Worm (Caenorhabditis elegans) whole organism, L1 larva: ENCODE data around the gene W05H9.4.
A peak's percentile ranks its signal among the peaks of the same experiment; 100 is the strongest.

Source experiments
- C16A3.4 ChIP-seq: fragments of 150-350 bp; optimal IDR thresholded peaks from 2 replicates; lab custom pipeline; 2014; ENCODE audit warnings: missing biosample characterization, missing genetic modification characterization
- ama-1 ChIP-seq: fragments of 150-350 bp; optimal IDR thresholded peaks from 2 replicates; lab custom pipeline; 2014
- ces-1 ChIP-seq: fragments of 150-350 bp; optimal IDR thresholded peaks from 2 replicates; lab custom pipeline; 2014; ENCODE audit warnings: missing biosample characterization, missing genetic modification reagents, missing genetic modification characterization
- elt-2 ChIP-seq: sonication (generic microtip); optimal IDR thresholded peaks from 2 replicates; lab custom pipeline; 2016; ENCODE audit warnings: missing genetic modification characterization, mild to moderate bottlenecking, inconsistent platforms, missing compliant biosample characterization, missing genetic modification reagents
- hlh-17 ChIP-seq: fragments of 200-800 bp; sonication (Bioruptor generic); optimal IDR thresholded peaks from 2 replicates; lab custom pipeline; 2018; ENCODE audit warnings: missing genetic modification characterization, mild to moderate bottlenecking, missing compliant biosample characterization, moderate library complexity, borderline replicate concordance
- jun-1 ChIP-seq: fragments of 150-350 bp; optimal IDR thresholded peaks from 2 replicates; lab custom pipeline; 2014; ENCODE audit warnings: missing biosample characterization, missing genetic modification reagents, missing genetic modification characterization
- lin-15B ChIP-seq: fragments of 150-350 bp; sonication (generic microtip); optimal IDR thresholded peaks from 3 replicates; lab custom pipeline; 2014; ENCODE audit warnings: missing biosample characterization, missing genetic modification characterization
- lin-35 ChIP-seq, 2 experiments: fragments of 150-350 bp; optimal IDR thresholded peaks; 2 replicates each; lab custom pipeline; 2014; ENCODE audit warnings: missing biosample characterization in 2 of 2, missing genetic modification characterization in 2 of 2, missing genetic modification reagents in 2 of 2
- nhr-77 ChIP-seq: fragments of 150-350 bp; optimal IDR thresholded peaks from 2 replicates; lab custom pipeline; 2014; ENCODE audit warnings: missing biosample characterization, missing genetic modification characterization
- nhr-90 ChIP-seq: sonication (generic microtip); optimal IDR thresholded peaks from 2 replicates; lab custom pipeline; 2016; ENCODE audit warnings: mild to moderate bottlenecking, missing genetic modification characterization, missing compliant biosample characterization; ENCODE audit not compliant: poor library complexity
- skn-1 ChIP-seq: fragments of 150-350 bp; optimal IDR thresholded peaks from 2 replicates; lab custom pipeline; 2014; ENCODE audit warnings: missing biosample characterization, missing genetic modification characterization
- ztf-11 ChIP-seq, 2 experiments: sonication (generic microtip); optimal IDR thresholded peaks; 2 replicates each; lab custom pipeline; 2016 to 2017; ENCODE audit warnings: missing genetic modification characterization in 2 of 2, missing biosample characterization in 1 of 2, missing compliant biosample characterization in 1 of 2
- ztf-4 ChIP-seq: fragments of 150-350 bp; optimal IDR thresholded peaks from 2 replicates; lab custom pipeline; 2014; ENCODE audit warnings: missing biosample characterization, missing genetic modification characterization

ce11 chrX:6251947-6252617 lies 11.4 kb upstream of the W05H9.4 start:
- TF ChIP-seq elt-2 (tag; lab: Kevin White, UChicago) (peak; percentile 64), ama-1 (lab: Kevin White, UChicago) (peak; percentile 98), jun-1 (tag; lab: Kevin White, UChicago) (peak; percentile 24), ztf-11 (tag; optimal IDR thresholded peaks at IDR 0.05; lab: Kevin White, UChicago) (peak in 1 of 2 experiments; percentile 43), lin-35 (GFP tag; optimal IDR thresholded peaks at IDR 0.05; lab: Kevin White, UChicago) (peak; percentile 12 to 61), skn-1 (tag; lab: Kevin White, UChicago) (no peak), ces-1 (no peak), nhr-77 (peak; percentile 20), hlh-17 (GFP tag; lab: Kevin White, UChicago) (no peak), lin-15B (tag; lab: Kevin White, UChicago) (no peak), C16A3.4 (no peak), nhr-90 (tag; lab: Kevin White, UChicago) (peak; percentile 74), ztf-4 (tag; lab: Kevin White, UChicago) (peak; percentile 32)
